Worm (Caenorhabditis elegans): ENCODE results near the gene ZK856.19.
A peak's percentile ranks its signal among the peaks of the same experiment; 100 is the strongest.

Gene ZK856.19

ce11 chrV:10203435-10204009 is 1.2 kb downstream of the ZK856.19 start, which contains the start of gene chpf-1:
Gene chpf-1, minus strand, starts transcription at chrV:10203485.
- TF ChIP-seq lin-1 (GFP tag; IDR thresholded peaks at IDR 0.05) (0 out of 2 replicates have a peak, but pooled peaks have one; percentile 42), mxl-3 (GFP tag; optimal IDR thresholded peaks at IDR 0.05) (no peak), duxl-1 (tag; optimal IDR thresholded peaks at IDR 0.05; ENCODE audit: poor library complexity) (peak; percentile 26), nhr-48 (tag; optimal IDR thresholded peaks at IDR 0.05) (no peak), hlh-11 (tag; optimal IDR thresholded peaks at IDR 0.05) (peak; percentile 69), mep-1 (tag; optimal IDR thresholded peaks at IDR 0.05) (peak; percentile 14), mes-2 (tag; optimal IDR thresholded peaks at IDR 0.05; ENCODE audit: poor library complexity, severe bottlenecking) (peak; percentile 29), T20F7.1 (GFP tag; optimal IDR thresholded peaks at IDR 0.05) (peak; percentile 23), lsy-2 (tag; optimal IDR thresholded peaks at IDR 0.05) (peak in 1 of 2 experiments; percentile 23), nhr-25 (tag; optimal IDR thresholded peaks at IDR 0.05; ENCODE audit: borderline replicate concordance, insufficient read depth) (peak; percentile 23), daf-16 (GFP tag; optimal IDR thresholded peaks at IDR 0.05) (no peak), daf-16 (tag; optimal IDR thresholded peaks at IDR 0.05) (peak; percentile 92), mdl-1 (tag; optimal IDR thresholded peaks at IDR 0.05) (peak in 1 of 2 experiments; percentile 46), hlh-30 (tag; optimal IDR thresholded peaks at IDR 0.05; ENCODE audit: insufficient read depth) (peak; percentile 39), ceh-28 (tag; optimal IDR thresholded peaks at IDR 0.05) (peak; percentile 64), spr-3 (GFP tag; optimal IDR thresholded peaks at IDR 0.05) (no peak), dmd-6 (GFP tag; IDR thresholded peaks at IDR 0.05) (peak; percentile 33; the same call in 1 of the 2 replicates), nhr-28 (tag; optimal IDR thresholded peaks at IDR 0.05) (peak; percentile 81), daf-8 (GFP tag; IDR thresholded peaks at IDR 0.05) (no peak), pqm-1 (tag; optimal IDR thresholded peaks at IDR 0.05) (peak; percentile 84), cey-2 (tag; optimal IDR thresholded peaks at IDR 0.05; ENCODE audit: borderline replicate concordance, insufficient read depth) (no peak), Y75B8A.6 (GFP tag; IDR thresholded peaks at IDR 0.05) (no peak), dve-1 (tag; optimal IDR thresholded peaks at IDR 0.05; ENCODE audit: insufficient read depth) (peak; percentile 60)

ce11 chrV:10202340-10202739 is 2.4 kb downstream of the ZK856.19 start:
- TF ChIP-seq ama-1 (optimal IDR thresholded peaks at IDR 0.05) (peak; percentile 49), daf-16 (GFP tag; optimal IDR thresholded peaks at IDR 0.05) (no peak), daf-16 (tag; optimal IDR thresholded peaks at IDR 0.05) (peak; percentile 62), nhr-42 (GFP tag; IDR thresholded peaks at IDR 0.05) (no peak)

- TF ChIP-seq lin-38 (GFP tag; IDR thresholded peaks at IDR 0.05), result no peak
- TF ChIP-seq F37D6.2 (tag; optimal IDR thresholded peaks at IDR 0.05), result no peak
- peak; percentile 51 for TF ChIP-seq dve-1 (tag; optimal IDR thresholded peaks at IDR 0.05; ENCODE audit: insufficient read depth)
- no peak for TF ChIP-seq snpc-1.2 (GFP tag; IDR thresholded peaks at IDR 0.05)
- peak; percentile 8 for TF ChIP-seq aha-1 (tag)
- TF ChIP-seq daf-12 (tag; optimal IDR thresholded peaks at IDR 0.05), result no peak
- TF ChIP-seq nhr-28 (tag; optimal IDR thresholded peaks at IDR 0.05), result peak; percentile 82
- no peak for TF ChIP-seq Y75B8A.6 (GFP tag; IDR thresholded peaks at IDR 0.05)
- TF ChIP-seq lin-1 (GFP tag; IDR thresholded peaks at IDR 0.05), result no peak
- peak in 1 of 2 experiments; percentile 73 for TF ChIP-seq unc-62 (GFP tag; optimal IDR thresholded peaks at IDR 0.05 in 1 of 2)
- no peak for TF ChIP-seq unc-62 (tag; optimal IDR thresholded peaks at IDR 0.05)
- no peak for TF ChIP-seq attf-4 (tag; optimal IDR thresholded peaks at IDR 0.05)
- no peak for TF ChIP-seq nhr-48 (tag; optimal IDR thresholded peaks at IDR 0.05)
- TF ChIP-seq vab-7 (GFP tag; IDR thresholded peaks at IDR 0.05), result no peak
- TF ChIP-seq lsy-2 (tag; optimal IDR thresholded peaks at IDR 0.05), result peak in 1 of 2 experiments; percentile 46
- TF ChIP-seq dmd-9 (GFP tag; IDR thresholded peaks at IDR 0.05), result 0 out of 2 replicates have a peak, but pooled peaks have one; percentile 42
- TF ChIP-seq daf-8 (GFP tag; IDR thresholded peaks at IDR 0.05), result no peak
- no peak for TF ChIP-seq mdt-29 (GFP tag; IDR thresholded peaks at IDR 0.05)
- TF ChIP-seq lin-15B (tag; optimal IDR thresholded peaks at IDR 0.05), result no peak
- TF ChIP-seq daf-16 (GFP tag; optimal IDR thresholded peaks at IDR 0.05), result no peak
- TF ChIP-seq daf-16 (tag; optimal IDR thresholded peaks at IDR 0.05), result no peak
- TF ChIP-seq arid-1 (GFP tag; conservative IDR thresholded peaks at IDR 0.05), result no peak
- TF ChIP-seq mdl-1 (tag; optimal IDR thresholded peaks at IDR 0.05), result peak in 1 of 2 experiments; percentile 18
- no peak for TF ChIP-seq nhr-41 (GFP tag; IDR thresholded peaks at IDR 0.05)
- no peak for TF ChIP-seq ceh-20 (GFP tag; IDR thresholded peaks at IDR 0.05)
- no peak for TF ChIP-seq Y105C5A.15 (GFP tag; IDR thresholded peaks at IDR 0.05)
Observed at ce11 chrV:10201913-10202312, 2.8 kb downstream of the ZK856.19 start, which contains the start of gene ZK856.7. Gene ZK856.7, plus strand, starts transcription at chrV:10202098.

All from whole organism, L4 larva.